Worm (Caenorhabditis elegans): ENCODE measurements around the gene nhr-232.

DNA sequence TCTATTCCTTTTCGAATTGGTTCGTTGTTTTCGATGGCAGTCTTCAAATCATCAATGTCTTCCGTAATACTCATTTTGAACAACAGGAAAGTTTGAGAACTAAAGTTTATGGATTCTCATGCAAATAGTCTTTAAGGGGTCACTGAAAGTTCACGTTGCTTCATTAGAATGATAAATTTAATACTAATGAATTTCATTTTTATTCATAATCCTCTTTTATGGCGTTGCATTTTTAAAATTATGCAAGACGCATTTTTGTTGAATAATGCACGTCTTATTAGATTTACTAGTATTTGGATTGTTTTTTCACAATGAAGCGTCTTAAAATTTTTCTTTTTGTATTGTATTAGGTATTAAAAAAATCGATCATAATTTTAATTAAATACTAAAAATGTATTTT is 12.9 kb upstream of the nhr-232 start, which contains the start of gene C12D8.9:
- TF ChIP-seq ztf-29 (GFP tag; IDR thresholded peaks at IDR 0.05) (no peak), ztf-23 (GFP tag; IDR thresholded peaks at IDR 0.05) (no peak), flt-1 (GFP tag; IDR thresholded peaks at IDR 0.05) (no peak), tab-1 (GFP tag; IDR thresholded peaks at IDR 0.05) (no peak)

Measured in whole organism, midembryonic.